Fruit fly (Drosophila melanogaster) S2 (cell line): ENCODE measurements around the gene lama.

Experiments used
- CG8478 ChIP-seq: fragments of >200 bp; optimal IDR thresholded peaks from 2 replicates; lab custom pipeline; 2018
- CTCF ChIP-seq, 2 experiments: fragments of >200 bp; optimal IDR thresholded peaks; 2 replicates each; lab custom pipeline; 2018

lama gene

DNA sequence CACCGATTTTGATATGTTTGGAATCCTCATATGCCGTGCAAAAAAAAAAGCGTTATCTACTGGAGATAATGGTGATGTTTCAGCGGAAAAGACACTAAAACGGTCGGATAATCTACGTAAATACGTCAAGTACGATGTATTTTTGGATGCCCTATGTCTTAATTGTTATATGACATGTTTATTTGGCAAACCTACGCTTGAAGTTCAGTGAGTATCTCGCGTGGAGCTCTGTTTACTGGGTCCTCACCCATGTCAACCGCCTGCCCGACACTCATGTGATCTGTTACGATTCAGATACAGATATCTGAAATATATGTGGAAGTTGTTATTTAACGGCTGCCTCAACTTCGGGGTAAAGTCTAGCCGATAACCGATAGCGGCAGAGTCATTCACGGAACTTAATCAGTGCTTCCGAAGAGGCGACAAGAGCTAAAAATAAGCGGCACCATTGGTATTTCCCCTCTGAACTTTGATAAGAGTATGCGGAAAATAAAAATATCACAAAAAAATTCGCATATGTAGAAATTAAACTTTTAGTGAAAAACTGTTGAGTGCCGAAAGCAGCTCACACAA, 2.2 kb downstream of the lama start:
- TF ChIP-seq CG8478 (no peak), CTCF (optimal IDR thresholded peaks at IDR 0.05; lab: Kevin White, UChicago) (no peak)

DNA sequence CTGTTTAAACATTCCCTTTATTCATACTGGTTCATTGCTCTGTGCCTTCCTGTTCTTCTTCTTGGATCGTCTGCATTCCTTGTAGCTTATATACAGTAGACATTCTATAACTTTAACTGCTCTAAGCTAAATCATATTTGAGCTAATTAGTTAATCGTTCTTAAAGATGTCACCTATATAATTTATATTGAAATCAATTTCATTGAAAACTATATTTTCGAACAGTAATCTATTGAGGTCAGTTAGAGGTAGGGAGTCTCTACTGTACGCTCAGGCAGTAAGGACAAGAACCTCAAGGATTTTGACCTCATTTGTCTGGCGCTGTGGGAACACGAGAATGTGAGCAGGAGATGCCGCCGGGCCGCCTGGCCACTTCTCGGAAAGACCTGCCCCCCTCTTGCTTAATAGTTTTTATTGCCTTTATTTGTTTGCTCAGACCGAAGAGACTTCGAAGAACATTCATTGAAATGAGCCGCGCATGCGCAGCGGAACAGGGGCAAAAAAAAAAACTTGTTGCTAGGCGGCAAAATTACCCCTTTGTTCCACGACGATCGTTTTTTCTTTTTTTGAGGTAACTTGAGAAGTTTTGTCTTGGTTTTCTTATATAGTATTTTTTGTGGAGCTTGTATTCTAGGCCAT, 2.9 kb downstream of the lama start:
- TF ChIP-seq CTCF (optimal IDR thresholded peaks at IDR 0.05; lab: Kevin White, UChicago) (no peak), CG8478 (no peak)

DNA sequence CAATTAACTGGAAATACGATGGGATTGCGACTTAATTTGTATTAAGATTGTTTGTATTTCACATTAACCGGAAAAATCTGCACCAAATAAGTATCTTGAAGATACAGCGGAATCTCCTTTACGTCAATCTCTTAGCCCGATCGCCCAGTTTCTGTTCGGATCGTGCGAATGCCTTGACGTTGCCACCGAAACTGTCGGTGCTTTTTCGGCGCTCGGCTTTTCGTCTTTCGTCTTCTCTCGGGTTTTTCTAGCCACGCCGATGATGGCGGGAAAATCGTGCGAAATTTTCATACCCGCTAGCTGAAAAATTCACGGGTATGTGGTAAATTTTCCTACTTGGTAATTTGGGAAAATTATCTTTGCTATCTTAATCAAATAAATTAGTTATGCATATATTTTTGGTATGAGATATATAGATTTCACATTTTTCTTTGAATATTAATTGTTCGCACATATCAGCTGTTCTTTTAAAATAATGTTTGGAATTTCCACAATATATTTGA, 4.3 kb downstream of the lama start:
- no peak for TF ChIP-seq CTCF (optimal IDR thresholded peaks at IDR 0.05; lab: Kevin White, UChicago)
- no peak for TF ChIP-seq CG8478

DNA sequence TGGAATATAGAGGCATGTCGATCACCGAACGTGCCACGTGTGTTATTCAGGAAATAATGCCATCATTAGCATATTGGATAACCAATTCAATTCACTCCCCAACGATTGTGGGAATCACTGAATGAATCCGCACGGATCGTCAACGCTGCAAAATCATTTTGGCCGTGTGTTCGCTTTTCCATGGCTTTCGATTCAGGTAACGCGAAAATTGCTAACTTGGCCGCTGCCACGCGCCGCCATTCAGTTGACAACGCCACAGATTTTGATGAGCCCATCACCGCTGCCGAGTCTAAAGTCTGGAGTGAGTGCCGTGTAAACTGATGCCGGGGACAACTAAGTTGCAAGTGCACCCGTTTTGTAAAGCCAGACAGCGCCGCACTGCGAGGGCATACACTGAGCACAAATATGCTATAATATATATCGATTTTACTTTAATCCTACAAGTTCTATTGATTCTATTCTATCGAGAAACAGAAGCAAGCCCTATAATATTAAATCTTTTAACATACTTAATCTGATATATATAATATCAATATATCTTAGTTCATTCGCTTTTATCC, 5.9 kb downstream of the lama start:
- no peak for TF ChIP-seq CG8478

DNA sequence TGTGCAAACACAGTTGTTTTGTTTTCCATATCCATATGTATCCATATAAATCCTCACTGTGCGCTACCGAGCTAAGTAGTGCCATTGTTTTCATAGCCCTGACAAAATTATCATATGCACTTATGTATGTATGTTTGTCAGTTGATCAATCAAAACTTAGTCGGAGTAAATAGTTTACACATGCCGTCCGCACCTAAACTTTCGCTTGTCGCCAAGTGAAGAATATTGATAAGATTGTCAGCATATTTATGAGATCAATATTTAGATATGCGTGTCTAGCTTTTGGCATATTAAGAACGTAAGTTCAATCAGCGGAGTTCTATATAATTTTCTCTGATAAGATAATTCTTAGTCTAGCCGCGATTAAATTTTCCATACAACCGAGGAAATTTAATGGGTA, 6.7 kb downstream of the lama start:
- TF ChIP-seq CTCF (optimal IDR thresholded peaks at IDR 0.05; lab: Kevin White, UChicago) (no peak), CG8478 (no peak)

DNA sequence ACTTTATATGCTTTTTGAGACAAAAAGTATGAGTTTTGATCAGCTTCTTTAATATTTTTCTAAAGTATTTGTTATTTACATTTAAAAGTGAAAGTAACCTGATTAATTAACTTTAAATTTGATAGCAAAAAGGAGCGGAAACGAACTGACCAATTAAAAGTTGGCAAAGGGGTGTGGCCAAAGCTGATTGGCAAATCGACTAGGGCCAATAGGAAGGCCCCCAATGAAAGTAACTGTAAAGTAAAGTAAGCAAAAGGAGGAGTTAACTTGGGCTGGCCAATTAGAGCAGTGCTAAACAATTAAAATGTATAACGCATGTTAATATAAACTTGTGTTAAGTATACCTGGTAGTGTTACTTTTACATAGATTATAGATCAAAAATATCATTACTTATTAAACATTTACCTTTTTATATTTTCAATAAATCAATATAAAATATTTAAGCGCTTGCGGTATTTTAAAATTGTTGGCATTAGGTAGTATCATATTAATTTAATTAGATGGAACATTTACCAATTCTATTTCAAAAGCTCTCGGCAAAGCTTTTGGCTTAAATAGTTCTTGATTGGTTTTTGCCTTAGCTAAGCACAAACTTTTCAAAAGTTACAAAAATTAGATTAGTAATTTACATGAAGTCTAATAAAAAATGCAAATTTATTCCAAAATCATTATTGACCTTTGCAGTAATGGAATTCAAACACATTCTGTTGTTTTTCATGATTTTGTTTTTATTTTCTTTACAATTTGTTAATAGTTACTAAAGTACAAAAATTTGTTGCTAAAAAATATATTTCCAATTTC, 12.6 kb downstream of the lama start:
- TF ChIP-seq CG8478 (no peak), CTCF (optimal IDR thresholded peaks at IDR 0.05; lab: Kevin White, UChicago) (no peak)

DNA sequence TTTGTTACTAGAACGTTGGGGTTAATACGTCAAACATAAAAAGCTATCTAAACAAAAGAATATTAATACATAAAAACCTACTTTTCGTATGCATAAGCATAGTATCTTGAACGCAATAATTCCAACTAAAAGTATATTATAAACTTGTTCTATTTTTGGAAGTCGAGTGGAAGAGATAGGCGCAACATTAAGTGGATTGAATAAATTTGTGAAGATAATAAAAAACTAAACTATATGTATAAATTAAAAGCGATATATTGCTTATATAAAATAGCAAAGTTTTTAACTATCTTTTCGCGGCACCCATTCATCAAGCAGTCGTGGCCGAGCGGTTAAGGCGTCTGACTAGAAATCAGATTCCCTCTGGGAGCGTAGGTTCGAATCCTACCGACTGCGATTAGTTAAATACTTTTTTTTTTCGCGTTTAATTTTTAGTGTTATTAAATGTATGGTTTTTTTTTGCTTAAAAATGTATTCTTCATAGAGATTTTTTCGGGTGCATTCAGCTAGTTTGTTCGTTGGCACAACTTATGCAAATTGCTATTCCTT, 13.9 kb downstream of the lama start:
- TF ChIP-seq CG8478 (no peak), CTCF (optimal IDR thresholded peaks at IDR 0.05; lab: Kevin White, UChicago) (no peak)

DNA sequence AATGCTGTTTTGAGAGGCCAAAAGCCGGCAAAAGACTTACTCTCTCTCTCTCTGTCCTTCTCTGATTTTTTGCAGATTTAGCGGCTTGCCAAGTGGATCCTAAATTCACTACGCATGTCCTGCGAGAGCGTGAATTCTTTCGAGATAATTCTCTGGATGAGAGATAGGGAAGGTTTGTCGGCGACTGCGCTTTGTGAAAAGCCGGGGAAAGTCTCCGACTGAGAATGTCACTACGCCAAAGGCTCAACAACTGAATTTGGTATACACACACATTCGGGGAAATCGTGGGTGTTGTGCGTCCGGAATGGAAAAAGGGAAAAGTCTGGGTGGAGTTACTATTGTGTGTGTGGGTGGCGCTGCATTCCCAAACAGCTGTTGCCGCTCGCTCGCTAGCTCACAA, 26.3 kb downstream of the lama start:
- TF ChIP-seq CG8478 (no peak), CTCF (optimal IDR thresholded peaks at IDR 0.05; lab: Kevin White, UChicago) (no peak)

DNA sequence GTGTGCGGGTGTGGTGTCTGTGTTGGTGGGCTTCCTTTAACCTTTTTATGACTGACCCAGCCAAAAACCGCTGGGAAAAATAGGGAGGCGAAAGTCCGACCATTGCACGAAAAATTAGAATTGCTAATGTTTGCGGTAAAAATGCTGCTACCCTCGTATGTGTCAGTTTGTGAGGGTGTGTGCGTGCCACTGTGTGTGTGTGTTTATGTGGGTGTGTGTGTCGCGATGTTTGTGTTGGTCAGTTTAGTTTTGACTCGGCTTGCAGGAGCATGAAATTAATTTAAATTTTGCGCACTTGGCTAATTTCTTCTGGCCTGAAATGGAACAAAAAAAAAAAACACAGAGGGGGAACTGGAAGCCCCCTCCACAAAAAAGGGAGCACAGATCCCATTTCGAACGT, 27.9 kb downstream of the lama start:
- TF ChIP-seq CTCF (optimal IDR thresholded peaks at IDR 0.05; lab: Kevin White, UChicago) (no peak), CG8478 (no peak)

DNA sequence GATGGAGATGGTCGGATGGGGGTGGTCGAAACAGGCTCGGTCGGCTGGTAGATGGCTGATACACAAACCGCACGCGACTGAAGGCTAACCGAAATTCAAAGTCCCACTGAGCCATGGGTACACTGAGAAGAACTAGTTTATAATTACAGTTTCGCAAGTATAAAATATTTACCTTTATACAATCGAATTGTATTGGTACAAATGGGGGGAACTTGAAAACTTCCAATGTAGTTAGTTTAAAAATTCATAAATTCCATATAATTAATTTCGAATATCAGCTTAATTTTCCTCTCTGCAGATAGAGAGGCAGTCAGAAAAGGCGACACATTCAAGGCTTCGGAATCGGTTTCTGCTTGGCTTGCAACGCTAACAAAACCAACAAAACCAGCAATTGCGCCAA, 58.5 kb downstream of the lama start:
- TF ChIP-seq CTCF (optimal IDR thresholded peaks at IDR 0.05; lab: Kevin White, UChicago) (no peak), CG8478 (no peak)
